Worm (Caenorhabditis elegans): ENCODE data around the gene spk-1.

- no peak for TF ChIP-seq unc-62 (GFP tag; optimal IDR thresholded peaks at IDR 0.05)
- no peak for TF ChIP-seq nfya-1 (tag; optimal IDR thresholded peaks at IDR 0.05; ENCODE audit: borderline replicate concordance, insufficient read depth)
- TF ChIP-seq zfh-2 (GFP tag; conservative IDR thresholded peaks at IDR 0.05) = no peak
- TF ChIP-seq lsy-27 (tag; optimal IDR thresholded peaks at IDR 0.05; ENCODE audit: borderline replicate concordance, insufficient read depth) = no peak
- no peak for TF ChIP-seq ama-1 (optimal IDR thresholded peaks at IDR 0.05)
- TF ChIP-seq ama-1 (GFP tag; optimal IDR thresholded peaks at IDR 0.05) = no peak
- TF ChIP-seq madf-3 (GFP tag; IDR thresholded peaks at IDR 0.05) = no peak
- TF ChIP-seq ceh-100 (GFP tag; IDR thresholded peaks at IDR 0.05) = no peak
- TF ChIP-seq dpl-1 (GFP tag; optimal IDR thresholded peaks at IDR 0.05) = no peak
Measured at ce11 chrIII:9482423-9482993, 26.1 kb downstream of the spk-1 start.
